Fruit fly (Drosophila melanogaster): ENCODE measurements around the gene RunxA.

The RunxA gene

dm6 chrX:20656535-20657350 is 33.2 kb upstream of the RunxA start, which contains the start of gene Cyp6v1 (continued):
- no peak for TF ChIP-seq CG12744 (GFP tag; optimal IDR thresholded peaks at IDR 0.05)
- TF ChIP-seq gcm2 (GFP tag; optimal IDR thresholded peaks at IDR 0.05), result no peak
- TF ChIP-seq sima (GFP tag; optimal IDR thresholded peaks at IDR 0.05), result no peak
- no peak for TF ChIP-seq ATbp (GFP tag; optimal IDR thresholded peaks at IDR 0.05)
- no peak for TF ChIP-seq CG2116 (GFP tag; optimal IDR thresholded peaks at IDR 0.05)
- TF ChIP-seq Med (GFP tag), result peak; percentile 79
- TF ChIP-seq CG9876 (GFP tag; optimal IDR thresholded peaks at IDR 0.05), result no peak
- TF ChIP-seq CG11696 (GFP tag; IDR thresholded peaks at IDR 0.05), result no peak
- no peak for TF ChIP-seq CG18476 (GFP tag; optimal IDR thresholded peaks at IDR 0.05)
- TF ChIP-seq CG34224 (GFP tag; IDR thresholded peaks at IDR 0.05; ENCODE audit: partially characterized antibody), result 0 out of 3 replicates have a peak, but pooled peaks have one; percentile 18
- no peak for TF ChIP-seq Nf-YA (GFP tag; IDR thresholded peaks at IDR 0.05)
- TF ChIP-seq Sox100B (GFP tag; optimal IDR thresholded peaks at IDR 0.05), result peak; percentile 51
- no peak for TF ChIP-seq Hey (tag; optimal IDR thresholded peaks at IDR 0.05)
- TF ChIP-seq CG4820 (GFP tag; optimal IDR thresholded peaks at IDR 0.05), result no peak
- TF ChIP-seq ase (GFP tag; IDR thresholded peaks at IDR 0.05), result no peak
- peak; percentile 0 for TF ChIP-seq Fer1 (GFP tag; optimal IDR thresholded peaks at IDR 0.05)
- no peak for TF ChIP-seq CG14710 (tag; optimal IDR thresholded peaks at IDR 0.05)
- TF ChIP-seq CG2889 (GFP tag; IDR thresholded peaks at IDR 0.05), result no peak
- TF ChIP-seq CG6175 (GFP tag; IDR thresholded peaks at IDR 0.05), result no peak
- TF ChIP-seq CG6254 (GFP tag; optimal IDR thresholded peaks at IDR 0.05), result no peak
- peak; percentile 34 for TF ChIP-seq Hr3 (GFP tag; optimal IDR thresholded peaks at IDR 0.05)
- TF ChIP-seq CG17912 (GFP tag; optimal IDR thresholded peaks at IDR 0.05), result no peak
- peak; percentile 21 for TF ChIP-seq emc (GFP tag; optimal IDR thresholded peaks at IDR 0.05)
- TF ChIP-seq gro (GFP tag; optimal IDR thresholded peaks at IDR 0.05), result no peak
- no peak for TF ChIP-seq Atf-2 (GFP tag; optimal IDR thresholded peaks at IDR 0.05)
- TF ChIP-seq Neu2 (GFP tag; optimal IDR thresholded peaks at IDR 0.05; ENCODE audit: borderline replicate concordance), result no peak
- TF ChIP-seq MTF-1 (GFP tag; optimal IDR thresholded peaks at IDR 0.05; ENCODE audit: borderline replicate concordance), result no peak
- TF ChIP-seq Ptx1 (GFP tag; IDR thresholded peaks at IDR 0.05), result peak; percentile 51
- TF ChIP-seq CG4854 (GFP tag; optimal IDR thresholded peaks at IDR 0.05), result no peak
- TF ChIP-seq CG12299 (tag; optimal IDR thresholded peaks at IDR 0.05), result no peak
- TF ChIP-seq NfI (GFP tag; optimal IDR thresholded peaks at IDR 0.05), result peak; percentile 43
- no peak for TF ChIP-seq jing (GFP tag; optimal IDR thresholded peaks at IDR 0.05)
- TF ChIP-seq lov (optimal IDR thresholded peaks at IDR 0.05), result no peak
- no peak for TF ChIP-seq lov (GFP tag; IDR thresholded peaks at IDR 0.05)
- no peak for TF ChIP-seq CG5245 (GFP tag; optimal IDR thresholded peaks at IDR 0.05)
- no peak for TF ChIP-seq pros (GFP tag; optimal IDR thresholded peaks at IDR 0.05)
- TF ChIP-seq ap (GFP tag; IDR thresholded peaks at IDR 0.05), result no peak
- peak; percentile 54 for TF ChIP-seq D19B (GFP tag; optimal IDR thresholded peaks at IDR 0.05)
- no peak for TF ChIP-seq CG7928 (GFP tag; optimal IDR thresholded peaks at IDR 0.05)
- TF ChIP-seq jigr1 (GFP tag; IDR thresholded peaks at IDR 0.05), result no peak
- TF ChIP-seq CG13296 (GFP tag; optimal IDR thresholded peaks at IDR 0.05), result peak; percentile 12
- TF ChIP-seq ems (GFP tag; optimal IDR thresholded peaks at IDR 0.05), result no peak
- no peak for TF ChIP-seq CG1529 (GFP tag; optimal IDR thresholded peaks at IDR 0.05)
- no peak for TF ChIP-seq Kr (GFP tag; optimal IDR thresholded peaks at IDR 0.05)
- TF ChIP-seq CG4282 (GFP tag; optimal IDR thresholded peaks at IDR 0.05), result no peak
- TF ChIP-seq Aef1 (GFP tag; IDR thresholded peaks at IDR 0.05), result peak; percentile 33; the same call in 1 of the 3 replicates
- TF ChIP-seq lola (GFP tag; optimal IDR thresholded peaks at IDR 0.05), result no peak
- TF ChIP-seq lbe (GFP tag; optimal IDR thresholded peaks at IDR 0.05), result no peak
- TF ChIP-seq dm (GFP tag; optimal IDR thresholded peaks at IDR 0.05), result no peak
- TF ChIP-seq HmgD (GFP tag; optimal IDR thresholded peaks at IDR 0.05), result no peak

Data from whole organism, embryonic.